Worm (Caenorhabditis elegans) whole organism, midembryonic: ENCODE measurements around the gene skr-5.

Source experiments
- T22C8.4 ChIP-seq: fragments of 200-800 bp; sonication (Bioruptor generic); IDR thresholded peaks from 2 replicates; pipeline ENCODE4 v1.3.6; 2022; ENCODE audit warnings: missing genetic modification characterization, missing compliant biosample characterization
- ztf-29 ChIP-seq: fragments of 200-800 bp; sonication (Bioruptor generic); IDR thresholded peaks from 2 replicates; pipeline ENCODE4 v1.3.6; 2022; ENCODE audit warnings: missing genetic modification reagents, missing genetic modification characterization, missing compliant biosample characterization

- TF ChIP-seq ztf-29 (no peak), T22C8.4 (GFP tag; lab: Robert Waterston, UW) (no peak)
Observed at ce11 chrV:17323876-17324275, 23.8 kb upstream of the skr-5 start.
